Worm (Caenorhabditis elegans) whole organism, midembryonic: ENCODE results near the gene dhc-3.

ENCODE experiments used
- cog-1 ChIP-seq: sonication (generic microtip); optimal IDR thresholded peaks from 2 replicates; lab custom pipeline; 2016; ENCODE audit warnings: missing genetic modification characterization, missing compliant biosample characterization
- flt-1 ChIP-seq: fragments of 200-800 bp; sonication (Bioruptor generic); IDR thresholded peaks from 2 replicates; pipeline ENCODE4 v1.3.6; 2022; ENCODE audit warnings: missing genetic modification characterization, missing compliant biosample characterization
- ztf-23 ChIP-seq: fragments of 200-800 bp; sonication (Bioruptor generic); IDR thresholded peaks from 2 replicates; pipeline ENCODE4 v1.3.6; 2022; ENCODE audit warnings: missing genetic modification reagents, missing genetic modification characterization, missing compliant biosample characterization
- ztf-29 ChIP-seq: fragments of 200-800 bp; sonication (Bioruptor generic); IDR thresholded peaks from 2 replicates; pipeline ENCODE4 v1.3.6; 2022; ENCODE audit warnings: missing genetic modification reagents, missing genetic modification characterization, missing compliant biosample characterization

Gene dhc-3

DNA sequence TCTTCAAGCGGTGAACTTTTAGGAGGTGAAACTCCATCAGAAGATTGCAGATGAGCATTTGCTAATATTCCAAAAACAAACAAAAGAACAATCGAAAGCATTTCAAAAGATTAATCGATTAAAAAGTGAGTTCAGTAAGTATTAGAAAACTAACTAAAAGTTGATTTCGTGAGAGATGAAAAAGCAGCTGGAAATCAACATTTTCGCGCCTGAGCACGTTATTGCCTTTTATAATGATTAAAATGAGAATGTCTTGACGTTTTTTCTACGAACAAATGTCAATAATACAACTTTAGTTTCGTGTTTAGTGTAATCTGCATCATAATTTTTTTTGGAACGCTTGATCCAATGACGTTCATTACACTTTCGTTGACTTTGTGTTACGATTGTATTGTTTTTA, 59.0 kb downstream of the dhc-3 start, which contains the start of gene F57B1.9:
TSS of gene F57B1.9 (minus strand) at position 101 of the 400 bp plus-strand sequence.
- TF ChIP-seq ztf-23 (GFP tag; lab: Robert Waterston, UW), result no peak
- TF ChIP-seq cog-1 (tag; lab: Kevin White, UChicago), result no peak
- no peak for TF ChIP-seq ztf-29 (GFP tag; lab: Robert Waterston, UW)

- TF ChIP-seq ztf-29 (GFP tag; lab: Robert Waterston, UW), result no peak
- TF ChIP-seq flt-1 (GFP tag; lab: Robert Waterston, UW), result no peak
Measured at ce11 chrV:13200609-13201008, 61.8 kb downstream of the dhc-3 start.
